Fruit fly (Drosophila melanogaster): ENCODE data around the gene CG13901.
A peak's percentile ranks its signal among the peaks of the same experiment; 100 is the strongest.

Gene CG13901

DNA sequence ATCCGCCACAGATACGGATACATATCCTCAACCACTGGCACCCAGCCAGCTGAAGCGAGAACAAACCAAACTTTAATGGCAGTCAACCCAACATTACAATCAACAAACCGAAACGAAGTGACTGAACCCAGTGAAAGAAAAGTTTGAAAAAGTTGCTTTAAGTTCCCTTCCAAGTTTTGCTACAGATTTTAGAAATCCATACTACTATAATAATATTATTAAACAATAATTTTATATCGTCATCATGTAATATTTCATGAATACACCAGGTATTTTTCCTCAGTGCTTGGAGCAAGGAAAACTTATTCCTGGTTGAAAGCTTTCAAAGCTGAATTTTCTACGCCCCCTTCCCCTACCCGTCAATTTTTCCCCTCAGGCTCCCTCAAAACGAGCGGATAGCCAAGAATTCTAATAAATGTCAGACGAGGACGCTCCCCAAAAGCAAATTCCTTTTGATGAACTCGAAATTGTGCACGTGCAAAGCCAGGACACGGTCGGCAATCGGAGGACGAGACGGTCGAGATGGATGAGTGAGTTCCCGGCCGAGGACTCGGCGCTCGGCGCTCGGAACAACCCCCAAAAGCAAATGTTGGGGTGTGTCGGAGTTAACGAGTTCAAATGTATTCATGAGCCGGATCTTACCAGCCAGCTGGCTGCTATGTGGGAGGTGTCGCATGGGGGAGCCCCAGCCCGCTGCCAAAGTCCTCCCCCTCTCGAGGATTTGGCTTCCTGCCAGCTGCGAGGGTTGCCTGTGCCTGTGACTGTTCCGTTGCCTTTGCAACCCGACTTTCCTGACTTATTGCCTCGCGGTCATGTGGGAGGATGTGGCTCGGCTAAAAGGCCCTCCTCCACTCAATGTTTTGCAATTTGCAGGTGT, 40.5 kb downstream of the CG13901 start (continued):
- TF ChIP-seq jumu (GFP tag; optimal IDR thresholded peaks at IDR 0.05) (no peak), CG15269 (tag; optimal IDR thresholded peaks at IDR 0.05) (peak; percentile 38), HLH3B (GFP tag; IDR thresholded peaks at IDR 0.05) (peak; percentile 82), hbn (GFP tag; IDR thresholded peaks at IDR 0.05; ENCODE audit: partially characterized antibody) (no peak), eyg (GFP tag; optimal IDR thresholded peaks at IDR 0.05) (no peak), CG7556 (GFP tag; optimal IDR thresholded peaks at IDR 0.05) (peak; percentile 68), CG2129 (GFP tag; IDR thresholded peaks at IDR 0.05; ENCODE audit: partially characterized antibody) (no peak), CrebB (tag; optimal IDR thresholded peaks at IDR 0.05) (no peak), sob (GFP tag; IDR thresholded peaks at IDR 0.05) (peak; percentile 78), exex (tag; optimal IDR thresholded peaks at IDR 0.05) (no peak), Xrp1 (GFP tag; IDR thresholded peaks at IDR 0.05) (peak; percentile 52; the same call in 1 of the 2 replicates), tio (GFP tag; optimal IDR thresholded peaks at IDR 0.05) (no peak), CG5245 (GFP tag; optimal IDR thresholded peaks at IDR 0.05) (no peak), pzg (GFP tag; optimal IDR thresholded peaks at IDR 0.05) (no peak), rib (GFP tag; IDR thresholded peaks at IDR 0.05) (no peak), CG2199 (GFP tag; IDR thresholded peaks at IDR 0.05) (no peak), Stat92E (GFP tag; optimal IDR thresholded peaks at IDR 0.05) (no peak), wor (GFP tag; IDR thresholded peaks at IDR 0.05) (no peak), toy (GFP tag; IDR thresholded peaks at IDR 0.05) (no peak), tin (GFP tag; optimal IDR thresholded peaks at IDR 0.05) (peak; percentile 51), ttk (GFP tag; IDR thresholded peaks at IDR 0.05) (peak; percentile 61; the same call in 1 of the 2 replicates), CG7745 (tag; optimal IDR thresholded peaks at IDR 0.05) (no peak), Myb (GFP tag; optimal IDR thresholded peaks at IDR 0.05) (no peak), nmo (GFP tag; optimal IDR thresholded peaks at IDR 0.05) (peak; percentile 17), pb (GFP tag; optimal IDR thresholded peaks at IDR 0.05) (no peak), Elba2 (GFP tag; optimal IDR thresholded peaks at IDR 0.05) (no peak), Antp (GFP tag; optimal IDR thresholded peaks at IDR 0.05) (peak; percentile 6), CG4328 (GFP tag; optimal IDR thresholded peaks at IDR 0.05) (no peak), trem (tag; optimal IDR thresholded peaks at IDR 0.05) (peak; percentile 18), CG3838 (GFP tag; optimal IDR thresholded peaks at IDR 0.05) (no peak), CG2712 (tag; optimal IDR thresholded peaks at IDR 0.05) (peak; percentile 64), CG10654 (GFP tag; optimal IDR thresholded peaks at IDR 0.05) (peak; percentile 46), Ptx1 (GFP tag; IDR thresholded peaks at IDR 0.05) (peak; percentile 81), CG42726 (GFP tag; IDR thresholded peaks at IDR 0.05; ENCODE audit: partially characterized antibody) (no peak), CkIIα-i1 (GFP tag; IDR thresholded peaks at IDR 0.05) (no peak), CG5180 (GFP tag; optimal IDR thresholded peaks at IDR 0.05) (peak; percentile 44), Ravus (GFP tag; IDR thresholded peaks at IDR 0.05) (peak; percentile 28), CG3847 (GFP tag; IDR thresholded peaks at IDR 0.05) (no peak), slbo (GFP tag; IDR thresholded peaks at IDR 0.05) (peak; percentile 52), Dip2 (GFP tag; IDR thresholded peaks at IDR 0.05) (no peak), Atf3 (GFP tag; optimal IDR thresholded peaks at IDR 0.05) (no peak), CG12155 (GFP tag; optimal IDR thresholded peaks at IDR 0.05) (no peak), CG17328 (GFP tag; IDR thresholded peaks at IDR 0.05) (peak; percentile 40; the same call in 1 of the 2 replicates), pros (GFP tag; optimal IDR thresholded peaks at IDR 0.05) (peak; percentile 6), usp (GFP tag; optimal IDR thresholded peaks at IDR 0.05) (no peak), CG7786 (GFP tag; optimal IDR thresholded peaks at IDR 0.05) (no peak), Dref (GFP tag; IDR thresholded peaks at IDR 0.05) (no peak), Dbx (GFP tag; IDR thresholded peaks at IDR 0.05) (peak; percentile 81), CG1233 (GFP tag; optimal IDR thresholded peaks at IDR 0.05) (peak; percentile 19), run (tag; optimal IDR thresholded peaks at IDR 0.05) (peak; percentile 38)

Measured in whole organism, embryonic.